Worm (Caenorhabditis elegans): Measurements from ENCODE around the gene mix-1.
A peak's percentile ranks its signal among the peaks of the same experiment; 100 is the strongest.

DNA sequence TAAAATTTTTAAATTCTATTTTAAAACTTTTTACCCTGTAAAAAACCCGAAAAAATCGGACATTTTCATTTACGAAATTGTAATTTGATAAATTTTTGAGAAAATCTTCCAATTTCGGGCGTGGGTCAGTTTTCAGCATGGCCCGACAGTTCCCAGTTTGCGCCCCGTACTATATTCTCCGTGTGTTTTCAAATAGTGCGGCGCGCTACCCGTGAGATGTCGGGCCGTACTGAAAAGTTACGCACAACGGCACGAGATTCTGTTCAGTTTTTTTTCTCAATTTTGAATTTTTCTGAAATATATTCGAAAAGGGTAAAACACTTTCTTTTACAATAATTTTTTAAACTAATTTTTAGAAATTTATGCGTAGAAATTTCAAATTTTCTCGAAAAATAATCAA lies 23.0 kb downstream of the mix-1 start:
- TF ChIP-seq Y79H2A.3 (GFP tag; conservative IDR thresholded peaks at IDR 0.05) (no peak), ztf-3 (GFP tag; optimal IDR thresholded peaks at IDR 0.05) (no peak), pha-4 (tag; optimal IDR thresholded peaks at IDR 0.05) (no peak), egrh-3 (GFP tag; IDR thresholded peaks at IDR 0.05) (no peak), hmg-1.2 (GFP tag; IDR thresholded peaks at IDR 0.05) (peak; percentile 52), unc-62 (GFP tag; optimal IDR thresholded peaks at IDR 0.05) (no peak), mel-28 (tag; optimal IDR thresholded peaks at IDR 0.05; ENCODE audit: borderline replicate concordance) (no peak), him-1 (tag; optimal IDR thresholded peaks at IDR 0.05) (no peak)

Measured in whole organism, young adult.